2 fruit fly cellular contexts compared by ENCODE assay signal in genomic region chrX:8891565-8892276, dm6.
A peak's percentile ranks its signal among the peaks of the same experiment; 100 is the strongest.
TF ChIP-seq lines count a peak whose summit lies in the region.

No protein-coding gene starts in this region.

TF ChIP-seq in whole organism, embryonic, 481 proteins besides CTCF, POLR2A, EP300 and RAD21 (continued from another document and continues in another):
- TF ChIP-seq Med (GFP tag; lab: Kevin White, UChicago) (peak; percentile 92), lab (GFP tag; optimal IDR thresholded peaks at IDR 0.05; lab: Kevin White, UChicago) (peak; percentile 72), cas (GFP tag; IDR thresholded peaks at IDR 0.05; lab: Robert Waterston, UW) (no peak), ham (GFP tag; IDR thresholded peaks at IDR 0.05; lab: Robert Waterston, UW) (no peak), gsb-n (tag; optimal IDR thresholded peaks at IDR 0.05; lab: Kevin White, UChicago) (peak; percentile 47), rib (GFP tag; IDR thresholded peaks at IDR 0.05; lab: Robert Waterston, UW) (peak; percentile 60; the same call in 1 of the 2 replicates), CG16779 (GFP tag; IDR thresholded peaks at IDR 0.05; lab: Robert Waterston, UW) (no peak), Rx (GFP tag; IDR thresholded peaks at IDR 0.05; lab: Robert Waterston, UW) (peak; percentile 39; the same call in 1 of the 2 replicates), CG17385 (GFP tag; optimal IDR thresholded peaks at IDR 0.05; lab: Kevin White, UChicago) (peak; percentile 91), hth (optimal IDR thresholded peaks at IDR 0.05; lab: Kevin White, UChicago) (no peak), CG17612 (GFP tag; IDR thresholded peaks at IDR 0.05; lab: Robert Waterston, UW) (no peak; the same call in 1 of the 2 replicates), CG9932 (GFP tag; IDR thresholded peaks at IDR 0.05; lab: Robert Waterston, UW) (peak; percentile 41; the same call in 1 of the 2 replicates), CG5953 (GFP tag; IDR thresholded peaks at IDR 0.05; lab: Robert Waterston, UW) (peak; percentile 58), PHDP (tag; optimal IDR thresholded peaks at IDR 0.05; lab: Kevin White, UChicago) (peak; percentile 73), CG15514 (GFP tag; optimal IDR thresholded peaks at IDR 0.05; lab: Kevin White, UChicago) (peak; percentile 23), tap (tag; optimal IDR thresholded peaks at IDR 0.05; lab: Kevin White, UChicago) (peak; percentile 49), CG8924 (tag; optimal IDR thresholded peaks at IDR 0.05; lab: Kevin White, UChicago) (peak; percentile 73), gsb (GFP tag; IDR thresholded peaks at IDR 0.05; lab: Robert Waterston, UW) (no peak), CG16863 (GFP tag; optimal IDR thresholded peaks at IDR 0.05; lab: Kevin White, UChicago) (peak; percentile 8), usp (GFP tag; optimal IDR thresholded peaks at IDR 0.05; lab: Kevin White, UChicago) (no peak), CG33557 (GFP tag; optimal IDR thresholded peaks at IDR 0.05; lab: Kevin White, UChicago) (no peak), cg (GFP tag; optimal IDR thresholded peaks at IDR 0.05; lab: Kevin White, UChicago) (peak; percentile 86), salm (tag; optimal IDR thresholded peaks at IDR 0.05; lab: Kevin White, UChicago) (peak; percentile 47), nerfin-2 (GFP tag; IDR thresholded peaks at IDR 0.05; lab: Robert Waterston, UW; ENCODE audit: partially characterized antibody) (no peak), sna (GFP tag; IDR thresholded peaks at IDR 0.05; lab: Robert Waterston, UW; ENCODE audit: partially characterized antibody) (no peak), emc (GFP tag; optimal IDR thresholded peaks at IDR 0.05; lab: Kevin White, UChicago) (no peak), CG9727 (GFP tag; optimal IDR thresholded peaks at IDR 0.05; lab: Kevin White, UChicago) (peak; percentile 65), CG4617 (GFP tag; optimal IDR thresholded peaks at IDR 0.05; lab: Kevin White, UChicago; ENCODE audit: borderline replicate concordance) (no peak), bowl (GFP tag; IDR thresholded peaks at IDR 0.05; lab: Robert Waterston, UW) (0 out of 2 replicates have a peak, but pooled peaks have one; percentile 38), CG3726 (GFP tag; IDR thresholded peaks at IDR 0.05; lab: Robert Waterston, UW) (0 out of 3 replicates have a peak, but pooled peaks have one; percentile 41), CG15601 (tag; optimal IDR thresholded peaks at IDR 0.05; lab: Kevin White, UChicago) (peak; percentile 47), lmd (GFP tag; IDR thresholded peaks at IDR 0.05; lab: Robert Waterston, UW) (peak; percentile 77), Asciz (GFP tag; optimal IDR thresholded peaks at IDR 0.05; lab: Kevin White, UChicago) (peak; percentile 66), Side (GFP tag; optimal IDR thresholded peaks at IDR 0.05; lab: Kevin White, UChicago) (no peak), CG2889 (GFP tag; IDR thresholded peaks at IDR 0.05; lab: Robert Waterston, UW) (no peak; the same call in 2 of the 3 replicates), al (GFP tag; IDR thresholded peaks at IDR 0.05; lab: Robert Waterston, UW) (peak; percentile 71), CG14050 (GFP tag; IDR thresholded peaks at IDR 0.05; lab: Robert Waterston, UW) (peak; percentile 65; the same call in 2 of the 3 replicates), CkIIα-i1 (GFP tag; IDR thresholded peaks at IDR 0.05; lab: Robert Waterston, UW) (no peak), jigr1 (GFP tag; IDR thresholded peaks at IDR 0.05; lab: Robert Waterston, UW) (no peak), CG30403 (GFP tag; optimal IDR thresholded peaks at IDR 0.05; lab: Kevin White, UChicago) (peak; percentile 77), fd96Cb (tag; optimal IDR thresholded peaks at IDR 0.05; lab: Kevin White, UChicago) (peak; percentile 79), CG32767 (GFP tag; IDR thresholded peaks at IDR 0.05; lab: Robert Waterston, UW) (no peak; the same call in 1 of the 2 replicates), CG10274 (GFP tag; optimal IDR thresholded peaks at IDR 0.05; lab: Kevin White, UChicago) (peak; percentile 67), scrt (GFP tag; optimal IDR thresholded peaks at IDR 0.05; lab: Kevin White, UChicago) (peak; percentile 58), CG14441 (GFP tag; IDR thresholded peaks at IDR 0.05; lab: Robert Waterston, UW) (peak; percentile 73), Dad (GFP tag; optimal IDR thresholded peaks at IDR 0.05; lab: Kevin White, UChicago) (no peak), Camta (GFP tag; optimal IDR thresholded peaks at IDR 0.05; lab: Kevin White, UChicago) (peak; percentile 27), Mad (GFP tag; optimal IDR thresholded peaks at IDR 0.05; lab: Kevin White, UChicago) (peak; percentile 43), luna (GFP tag; optimal IDR thresholded peaks at IDR 0.05; lab: Kevin White, UChicago) (no peak), CG10431 (GFP tag; optimal IDR thresholded peaks at IDR 0.05; lab: Kevin White, UChicago) (peak; percentile 31), CG10543 (GFP tag; optimal IDR thresholded peaks at IDR 0.05; lab: Kevin White, UChicago) (peak; percentile 44), NK7.1 (GFP tag; optimal IDR thresholded peaks at IDR 0.05; lab: Kevin White, UChicago) (no peak), Bteb2 (GFP tag; optimal IDR thresholded peaks at IDR 0.05; lab: Kevin White, UChicago) (peak; percentile 6), CG8478 (optimal IDR thresholded peaks at IDR 0.05; lab: Kevin White, UChicago) (no peak), bigmax (GFP tag; optimal IDR thresholded peaks at IDR 0.05; lab: Kevin White, UChicago) (no peak), zf30C (GFP tag; optimal IDR thresholded peaks at IDR 0.05; lab: Kevin White, UChicago) (no peak), Dbx (GFP tag; IDR thresholded peaks at IDR 0.05; lab: Robert Waterston, UW) (no peak), ind (GFP tag; optimal IDR thresholded peaks at IDR 0.05; lab: Kevin White, UChicago) (peak; percentile 70), ac (GFP tag; optimal IDR thresholded peaks at IDR 0.05; lab: Kevin White, UChicago) (no peak), aop (GFP tag; IDR thresholded peaks at IDR 0.05; lab: Robert Waterston, UW) (no peak), CG3838 (GFP tag; optimal IDR thresholded peaks at IDR 0.05; lab: Kevin White, UChicago) (no peak), disco-r (GFP tag; optimal IDR thresholded peaks at IDR 0.05; lab: Kevin White, UChicago) (peak; percentile 11), CG8281 (tag; optimal IDR thresholded peaks at IDR 0.05; lab: Kevin White, UChicago) (peak; percentile 43), ash1 (GFP tag; optimal IDR thresholded peaks at IDR 0.05; lab: Kevin White, UChicago) (no peak), HLH4C (GFP tag; IDR thresholded peaks at IDR 0.05; lab: Robert Waterston, UW; ENCODE audit: partially characterized antibody) (no peak), onecut (GFP tag; IDR thresholded peaks at IDR 0.05; lab: Robert Waterston, UW) (peak; percentile 45)

TF ChIP-seq in whole organism, prepupa, 60 proteins besides CTCF, POLR2A, EP300 and RAD21 (continued from another document):
- TF ChIP-seq CG6276 (GFP tag; optimal IDR thresholded peaks at IDR 0.05; lab: Kevin White, UChicago), result peak; percentile 57
- peak; percentile 66 for TF ChIP-seq OdsH (GFP tag; optimal IDR thresholded peaks at IDR 0.05; lab: Kevin White, UChicago)
- peak; percentile 48 for TF ChIP-seq Hr39 (GFP tag; optimal IDR thresholded peaks at IDR 0.05; lab: Kevin White, UChicago)
- TF ChIP-seq fd59A (GFP tag; optimal IDR thresholded peaks at IDR 0.05; lab: Kevin White, UChicago), result no peak
- peak; percentile 23 for TF ChIP-seq acj6 (GFP tag; optimal IDR thresholded peaks at IDR 0.05; lab: Kevin White, UChicago)
- peak; percentile 26 for TF ChIP-seq Sox15 (GFP tag; optimal IDR thresholded peaks at IDR 0.05; lab: Kevin White, UChicago)
- TF ChIP-seq Gug (GFP tag; IDR thresholded peaks at IDR 0.05; lab: Robert Waterston, UW), result no peak
- peak; percentile 37 for TF ChIP-seq CG10631 (GFP tag; optimal IDR thresholded peaks at IDR 0.05; lab: Kevin White, UChicago)
